Worm (Caenorhabditis elegans) whole organism, L2 larva: ENCODE results near the gene him-10.

Source experiments
- R02D3.7 ChIP-seq: fragments of 150-350 bp; optimal IDR thresholded peaks from 2 replicates; lab custom pipeline; 2014; ENCODE audit warnings: missing biosample characterization, missing genetic modification characterization
- aly-2 ChIP-seq: fragments of 150-350 bp; optimal IDR thresholded peaks from 2 replicates; lab custom pipeline; 2014; ENCODE audit warnings: missing biosample characterization, missing genetic modification characterization
- egl-27 ChIP-seq: sonication (generic microtip); optimal IDR thresholded peaks from 3 replicates; lab custom pipeline; 2017; ENCODE audit warnings: missing biosample characterization, missing genetic modification reagents, missing genetic modification characterization
- fos-1 ChIP-seq: fragments of 150-350 bp; optimal IDR thresholded peaks from 2 replicates; lab custom pipeline; 2014; ENCODE audit warnings: missing biosample characterization, missing genetic modification characterization
- mbf-1 ChIP-seq: sonication (generic microtip); optimal IDR thresholded peaks from 2 replicates; lab custom pipeline; 2017; ENCODE audit warnings: missing biosample characterization, missing genetic modification characterization
- nhr-237 ChIP-seq: fragments of 150-350 bp; optimal IDR thresholded peaks from 2 replicates; lab custom pipeline; 2014; ENCODE audit warnings: missing biosample characterization, missing genetic modification characterization
- nhr-77 ChIP-seq: fragments of 150-350 bp; optimal IDR thresholded peaks from 2 replicates; lab custom pipeline; 2014; ENCODE audit warnings: missing biosample characterization, missing genetic modification characterization
- skn-1 ChIP-seq: sonication (generic microtip); optimal IDR thresholded peaks from 2 replicates; lab custom pipeline; 2017; ENCODE audit warnings: missing biosample characterization, missing genetic modification characterization

DNA sequence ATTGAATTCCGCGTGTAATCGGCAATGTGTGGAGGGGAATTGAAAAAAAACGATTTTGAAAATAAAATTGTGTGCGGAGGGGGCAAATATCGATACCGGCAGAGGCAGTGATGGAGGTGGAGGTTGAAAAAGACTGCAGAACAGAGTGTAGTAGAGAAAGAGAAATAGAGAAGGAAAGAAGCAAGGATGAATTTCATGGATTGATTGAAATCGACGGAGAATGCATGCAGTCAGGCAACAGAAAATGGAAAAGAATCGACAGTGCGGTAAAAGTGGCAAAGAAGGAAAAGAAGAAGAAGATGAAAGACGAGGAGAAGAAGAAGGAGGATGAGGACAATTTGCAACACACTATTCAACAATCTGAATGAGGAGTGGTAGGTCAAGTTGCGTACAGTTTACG lies 33.8 kb downstream of the him-10 start, which contains the start of gene W04D12.1:
- TF ChIP-seq nhr-77 (tag; lab: Kevin White, UChicago) (no peak), aly-2 (no peak), egl-27 (tag; lab: Kevin White, UChicago) (peak; percentile 23), nhr-237 (no peak), skn-1 (tag; lab: Kevin White, UChicago) (no peak), fos-1 (no peak), R02D3.7 (no peak), mbf-1 (tag; lab: Kevin White, UChicago) (no peak)
